Fruit fly (Drosophila melanogaster) whole organism, wandering third instar larva: ENCODE results near the gene CG9902.

Source experiments
- Abd-B ChIP-seq: fragments of >200 bp; optimal IDR thresholded peaks from 2 replicates; lab custom pipeline; 2017; ENCODE audit warnings: missing biosample characterization, missing genetic modification characterization
- CrebA ChIP-seq: fragments of 200-800 bp; sonication (Bioruptor generic); optimal IDR thresholded peaks from 2 replicates; lab custom pipeline; 2016; ENCODE audit warnings: missing biosample characterization, mild to moderate bottlenecking, missing genetic modification characterization, borderline replicate concordance
- GATAd ChIP-seq: sonication (Bioruptor generic); optimal IDR thresholded peaks from 2 replicates; lab custom pipeline; 2016; ENCODE audit warnings: missing biosample characterization, missing genetic modification characterization
- Hr83 ChIP-seq: fragments of 200-300 bp; sonication (Bioruptor generic); optimal IDR thresholded peaks from 2 replicates; lab custom pipeline; 2016; ENCODE audit warnings: missing biosample characterization, mild to moderate bottlenecking, missing genetic modification characterization, moderate library complexity; ENCODE audit not compliant: poor library complexity, severe bottlenecking
- Myc ChIP-seq: fragments of >200 bp; optimal IDR thresholded peaks from 2 replicates; lab custom pipeline; 2017
- brk ChIP-seq: fragments of 200-800 bp; sonication (Bioruptor generic); optimal IDR thresholded peaks from 2 replicates; lab custom pipeline; 2016; ENCODE audit warnings: missing biosample characterization, mild to moderate bottlenecking, missing genetic modification characterization
- ey ChIP-seq: fragments of 200-800 bp; sonication (Bioruptor generic); optimal IDR thresholded peaks from 2 replicates; lab custom pipeline; 2016; ENCODE audit warnings: missing biosample characterization, missing genetic modification characterization
- jim ChIP-seq: fragments of 175-275, 200-325 bp; sonication (Bioruptor generic); optimal IDR thresholded peaks from 2 replicates; lab custom pipeline; 2016; ENCODE audit warnings: missing biosample characterization, mild to moderate bottlenecking, missing genetic modification characterization
- pan ChIP-seq: fragments of >200 bp; optimal IDR thresholded peaks from 2 replicates; lab custom pipeline; 2017
- psq ChIP-seq: fragments of 200-800 bp; sonication (Bioruptor generic); optimal IDR thresholded peaks from 3 replicates; lab custom pipeline; 2017; ENCODE audit warnings: missing biosample characterization, mild to moderate bottlenecking, missing genetic modification characterization, moderate library complexity

DNA sequence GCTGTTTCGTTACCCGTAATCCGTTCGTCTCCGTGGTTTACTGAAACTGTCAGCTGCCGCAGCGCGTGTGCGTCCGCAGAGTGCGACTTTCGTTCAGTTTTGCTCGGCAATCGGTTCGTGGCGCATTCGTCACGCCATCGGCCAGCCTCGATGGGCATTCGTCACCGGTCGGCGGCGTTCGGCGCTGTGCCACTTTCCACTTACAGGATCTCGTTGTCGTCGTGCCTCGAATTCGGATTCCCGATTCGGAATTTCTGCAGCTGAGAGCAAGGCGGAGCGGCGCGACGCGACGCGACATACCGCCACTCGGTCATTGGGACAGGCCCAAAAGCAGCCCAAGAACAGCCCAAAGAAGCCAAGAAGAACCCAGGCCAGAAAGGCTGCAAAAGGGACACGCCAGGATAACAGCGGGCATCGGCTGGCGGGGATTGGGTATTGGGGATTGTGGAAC, 14.2 kb downstream of the CG9902 start, which contains the start of gene para:
- no peak for TF ChIP-seq psq (GFP tag; lab: Kevin White, UChicago)
- no peak for TF ChIP-seq CrebA
- no peak for TF ChIP-seq jim (GFP tag; lab: Kevin White, UChicago)
- TF ChIP-seq ey (GFP tag; lab: Kevin White, UChicago), result no peak
- TF ChIP-seq Hr83 (GFP tag; lab: Kevin White, UChicago), result no peak
- TF ChIP-seq Abd-B, result no peak
- no peak for TF ChIP-seq pan (lab: Kevin White, UChicago)
- no peak for TF ChIP-seq GATAd (GFP tag; lab: Kevin White, UChicago)
- no peak for TF ChIP-seq Myc
- TF ChIP-seq brk, result no peak
